Fruit fly (Drosophila melanogaster): ENCODE measurements around the gene bur.

- TF ChIP-seq Sin3A (optimal IDR thresholded peaks at IDR 0.05) (no peak), ttk (optimal IDR thresholded peaks at IDR 0.05) (no peak), h (optimal IDR thresholded peaks at IDR 0.05) (no peak), psq (optimal IDR thresholded peaks at IDR 0.05) (no peak), insv (optimal IDR thresholded peaks at IDR 0.05) (no peak), Myc (optimal IDR thresholded peaks at IDR 0.05) (no peak)
Measured at dm6 chr2L:21166422-21166821, 13.1 kb downstream of the bur start.

Data from Kc167 (cell line).